Fruit fly (Drosophila melanogaster): ENCODE results near the gene Tim17a1.

DNA sequence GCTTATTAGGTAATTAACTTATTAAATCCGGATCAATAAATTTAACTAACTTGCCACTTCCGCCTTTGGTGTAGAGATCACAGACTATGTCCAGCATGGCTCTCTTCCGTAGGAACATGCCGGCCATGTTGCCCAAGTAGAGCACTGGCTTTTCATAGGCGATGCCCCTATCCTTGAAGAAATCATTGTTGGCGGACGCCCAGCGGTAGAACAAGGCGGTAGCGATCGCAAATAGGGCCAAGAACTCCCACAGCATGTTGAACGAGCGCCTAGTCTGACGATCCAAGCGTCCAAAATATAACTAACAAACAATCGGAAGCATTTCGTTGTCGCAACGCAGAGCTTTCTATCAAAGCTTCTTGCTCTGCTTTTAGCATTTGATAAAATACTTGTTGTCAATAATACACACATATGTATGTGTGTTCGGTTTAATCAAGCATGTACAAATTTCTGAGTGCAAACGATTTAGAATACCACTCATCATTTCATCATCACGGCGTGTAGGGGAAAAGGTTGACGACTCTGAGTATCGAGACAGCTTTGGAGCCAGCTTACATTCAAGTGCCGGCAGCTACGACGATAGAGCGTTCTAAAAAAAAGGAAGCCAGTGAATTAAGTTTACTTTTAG, 34.3 kb upstream of the Tim17a1 start, which contains the start of gene Cyp9f3:
- TF ChIP-seq CG1621 (tag; optimal IDR thresholded peaks at IDR 0.05) (no peak), CG31627 (GFP tag; optimal IDR thresholded peaks at IDR 0.05) (no peak), CG16779 (tag; optimal IDR thresholded peaks at IDR 0.05) (no peak), Hr4 (GFP tag; optimal IDR thresholded peaks at IDR 0.05) (no peak), CG10669 (GFP tag; optimal IDR thresholded peaks at IDR 0.05) (no peak), CG6792 (GFP tag; optimal IDR thresholded peaks at IDR 0.05) (no peak), Lpt (GFP tag; optimal IDR thresholded peaks at IDR 0.05) (no peak), CG4318 (GFP tag; optimal IDR thresholded peaks at IDR 0.05) (no peak), CG8319 (GFP tag; optimal IDR thresholded peaks at IDR 0.05) (no peak), ss (GFP tag; optimal IDR thresholded peaks at IDR 0.05) (no peak)

All from whole organism, prepupa.